Worm (Caenorhabditis elegans): ENCODE data around the gene R74.8.

The R74.8 gene

ce11 chrIII:4168665-4169064 is 37.4 kb upstream of the R74.8 start, which contains the start of gene ccdc-55:
TSS of gene ccdc-55 (minus strand) at chrIII:4168765.
- TF ChIP-seq ets-5 (GFP tag; IDR thresholded peaks at IDR 0.05) (no peak), unc-62 (GFP tag; optimal IDR thresholded peaks at IDR 0.05) (no peak)

ce11 chrIII:4170903-4171377 is 35.1 kb upstream of the R74.8 start, which contains the start of the genes rnf-121 and C16C10.4:
TSS of gene rnf-121 (minus strand) at chrIII:4170953.
TSS of gene C16C10.4 (plus strand) at chrIII:4171336.
- TF ChIP-seq C34B4.2 (tag; optimal IDR thresholded peaks at IDR 0.05) (no peak), unc-30 (tag; optimal IDR thresholded peaks at IDR 0.05) (no peak), ztf-4 (tag; optimal IDR thresholded peaks at IDR 0.05) (peak; percentile 51), sox-4 (tag; optimal IDR thresholded peaks at IDR 0.05) (no peak), ceh-90 (tag; optimal IDR thresholded peaks at IDR 0.05) (no peak), efl-3 (GFP tag; optimal IDR thresholded peaks at IDR 0.05) (peak; percentile 14), nhr-19 (GFP tag; conservative IDR thresholded peaks at IDR 0.05) (peak; percentile 60), elt-2 (tag; optimal IDR thresholded peaks at IDR 0.05) (peak; percentile 28), isw-1 (GFP tag; IDR thresholded peaks at IDR 0.05) (peak; percentile 35; the same call in 1 of the 2 replicates), vab-15 (tag; optimal IDR thresholded peaks at IDR 0.05) (no peak), dsc-1 (tag; optimal IDR thresholded peaks at IDR 0.05) (peak; percentile 78), unc-130 (tag; optimal IDR thresholded peaks at IDR 0.05) (peak; percentile 90), grh-1 (GFP tag; IDR thresholded peaks at IDR 0.05) (peak; percentile 47), fkh-8 (tag; optimal IDR thresholded peaks at IDR 0.05) (peak; percentile 40), skn-1 (tag; optimal IDR thresholded peaks at IDR 0.05) (peak; percentile 46), xbp-1 (tag; optimal IDR thresholded peaks at IDR 0.05) (peak; percentile 82), lin-35 (GFP tag; optimal IDR thresholded peaks at IDR 0.05) (peak in 1 of 2 experiments; percentile 72), ceh-63 (GFP tag; optimal IDR thresholded peaks at IDR 0.05) (no peak), pag-3 (tag; optimal IDR thresholded peaks at IDR 0.05; ENCODE audit: borderline replicate concordance, insufficient read depth) (no peak), ces-1 (GFP tag; optimal IDR thresholded peaks at IDR 0.05) (no peak), mab-9 (GFP tag; IDR thresholded peaks at IDR 0.05) (0 out of 2 replicates have a peak, but pooled peaks have one; percentile 23), ceh-82 (tag; optimal IDR thresholded peaks at IDR 0.05) (peak; percentile 26 to 64 (median 34)), nhr-20 (tag; optimal IDR thresholded peaks at IDR 0.05) (peak; percentile 64), F16B12.6 (tag; optimal IDR thresholded peaks at IDR 0.05) (peak; percentile 38), tbx-2 (tag; optimal IDR thresholded peaks at IDR 0.05) (peak; percentile 67), nhr-84 (tag; optimal IDR thresholded peaks at IDR 0.05) (no peak), alr-1 (tag; optimal IDR thresholded peaks at IDR 0.05; ENCODE audit: borderline replicate concordance) (no peak), nhr-71 (tag; optimal IDR thresholded peaks at IDR 0.05) (peak; percentile 76), efl-1 (optimal IDR thresholded peaks at IDR 0.05) (peak; percentile 49 to 74), efl-1 (GFP tag; optimal IDR thresholded peaks at IDR 0.05 in 1 of 2) (peak; percentile 66 to 98), pqm-1 (tag; optimal IDR thresholded peaks at IDR 0.05) (no peak), nhr-12 (tag; optimal IDR thresholded peaks at IDR 0.05) (no peak), C04F5.9 (tag; optimal IDR thresholded peaks at IDR 0.05) (peak; percentile 21), hlh-17 (GFP tag; optimal IDR thresholded peaks at IDR 0.05; ENCODE audit: borderline replicate concordance) (no peak), swsn-7 (tag; optimal IDR thresholded peaks at IDR 0.05) (peak; percentile 67), egl-13 (tag; optimal IDR thresholded peaks at IDR 0.05) (peak; percentile 47), lin-39 (tag; optimal IDR thresholded peaks at IDR 0.05) (peak; percentile 60), mdl-1 (tag; optimal IDR thresholded peaks at IDR 0.05) (peak in 1 of 2 experiments; percentile 43), ztf-11 (tag; optimal IDR thresholded peaks at IDR 0.05) (peak in 1 of 2 experiments; percentile 74), nhr-90 (tag; optimal IDR thresholded peaks at IDR 0.05; ENCODE audit: poor library complexity) (peak; percentile 79), lsy-2 (tag; optimal IDR thresholded peaks at IDR 0.05) (peak; percentile 69 to 74), lin-14 (GFP tag; optimal IDR thresholded peaks at IDR 0.05) (no peak), unc-98 (GFP tag; IDR thresholded peaks at IDR 0.05) (no peak), lin-15B (tag; optimal IDR thresholded peaks at IDR 0.05) (peak; percentile 61), aha-1 (tag; optimal IDR thresholded peaks at IDR 0.05) (no peak), snu-23 (GFP tag; optimal IDR thresholded peaks at IDR 0.05) (peak; percentile 75), hlh-4 (tag; optimal IDR thresholded peaks at IDR 0.05) (no peak), irx-1 (tag; optimal IDR thresholded peaks at IDR 0.05) (peak; percentile 58)
